Fruit fly (Drosophila melanogaster): Measurements from ENCODE around the gene comt.

The comt gene

DNA sequence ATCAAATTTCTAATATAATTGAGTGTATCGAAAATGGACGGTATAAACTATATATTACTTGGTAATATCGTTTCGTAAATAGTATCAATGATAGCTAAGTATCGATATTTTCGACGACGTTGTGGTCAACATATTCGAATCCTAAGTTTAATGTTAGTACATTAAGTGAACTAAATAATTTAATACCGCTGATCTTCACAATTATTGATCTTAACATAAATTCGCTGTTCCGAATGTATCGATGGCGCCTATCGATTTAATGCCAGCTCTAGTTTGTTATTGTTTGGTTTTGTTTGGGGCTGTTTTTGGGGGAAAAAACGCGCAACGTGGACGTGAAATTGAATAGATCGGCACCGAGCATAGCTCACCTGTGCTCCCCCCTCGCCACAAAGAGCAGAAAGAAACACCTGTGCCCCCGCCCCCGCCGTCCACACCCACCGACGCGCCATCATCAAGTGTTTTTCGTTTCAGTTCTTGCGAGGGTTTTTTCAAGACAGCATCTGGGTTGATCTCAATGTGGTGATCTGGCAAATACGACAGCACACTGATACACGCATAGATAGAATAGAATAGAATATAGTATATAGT, 27.0 kb downstream of the comt start:
- TF ChIP-seq CG34367 (tag; optimal IDR thresholded peaks at IDR 0.05) (no peak), Snoo (tag; optimal IDR thresholded peaks at IDR 0.05) (no peak), CG32121 (GFP tag; IDR thresholded peaks at IDR 0.05) (no peak), CG15710 (tag; optimal IDR thresholded peaks at IDR 0.05) (no peak), CG10348 (GFP tag; IDR thresholded peaks at IDR 0.05) (no peak), EcR (GFP tag; optimal IDR thresholded peaks at IDR 0.05) (no peak), gl (tag; optimal IDR thresholded peaks at IDR 0.05) (no peak), Pif1B (GFP tag; optimal IDR thresholded peaks at IDR 0.05) (no peak), CG8301 (tag; optimal IDR thresholded peaks at IDR 0.05) (no peak), CG4496 (GFP tag; IDR thresholded peaks at IDR 0.05) (no peak), CG9948 (tag; optimal IDR thresholded peaks at IDR 0.05) (no peak)

DNA sequence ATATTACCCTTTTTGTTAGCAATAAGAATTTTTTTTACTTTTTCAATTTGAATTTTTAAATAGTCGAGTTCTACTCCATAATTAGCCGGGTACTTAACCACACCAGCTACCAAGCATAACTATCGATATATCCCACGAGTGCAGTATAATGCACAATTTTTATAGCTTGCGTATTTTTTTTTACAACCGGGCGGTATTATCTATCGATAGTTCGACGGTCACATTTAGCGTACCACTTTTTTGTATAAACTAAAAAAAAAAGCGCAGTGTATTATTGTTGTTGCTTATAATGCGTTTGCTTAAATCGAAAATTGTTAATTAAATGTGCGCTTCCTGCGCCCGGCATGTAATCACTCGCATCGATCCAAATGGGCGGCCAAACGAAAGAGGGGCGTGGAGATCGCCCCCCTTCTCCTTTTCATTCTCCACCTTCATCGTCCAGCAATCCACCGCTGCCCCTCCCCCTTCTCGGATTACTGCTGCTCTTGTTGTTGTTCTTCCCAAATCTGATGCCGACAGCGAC, 29.1 kb downstream of the comt start, which contains the start of gene Remo:
Gene Remo, plus strand, starts transcription at position 198 of the 523 bp plus-strand sequence.
- TF ChIP-seq Pif1B (GFP tag; optimal IDR thresholded peaks at IDR 0.05) (no peak), CG8159 (tag; optimal IDR thresholded peaks at IDR 0.05) (no peak), EcR (GFP tag; optimal IDR thresholded peaks at IDR 0.05) (peak; percentile 66), CG15710 (tag; optimal IDR thresholded peaks at IDR 0.05) (no peak), fd96Ca (GFP tag; IDR thresholded peaks at IDR 0.05) (no peak)

DNA sequence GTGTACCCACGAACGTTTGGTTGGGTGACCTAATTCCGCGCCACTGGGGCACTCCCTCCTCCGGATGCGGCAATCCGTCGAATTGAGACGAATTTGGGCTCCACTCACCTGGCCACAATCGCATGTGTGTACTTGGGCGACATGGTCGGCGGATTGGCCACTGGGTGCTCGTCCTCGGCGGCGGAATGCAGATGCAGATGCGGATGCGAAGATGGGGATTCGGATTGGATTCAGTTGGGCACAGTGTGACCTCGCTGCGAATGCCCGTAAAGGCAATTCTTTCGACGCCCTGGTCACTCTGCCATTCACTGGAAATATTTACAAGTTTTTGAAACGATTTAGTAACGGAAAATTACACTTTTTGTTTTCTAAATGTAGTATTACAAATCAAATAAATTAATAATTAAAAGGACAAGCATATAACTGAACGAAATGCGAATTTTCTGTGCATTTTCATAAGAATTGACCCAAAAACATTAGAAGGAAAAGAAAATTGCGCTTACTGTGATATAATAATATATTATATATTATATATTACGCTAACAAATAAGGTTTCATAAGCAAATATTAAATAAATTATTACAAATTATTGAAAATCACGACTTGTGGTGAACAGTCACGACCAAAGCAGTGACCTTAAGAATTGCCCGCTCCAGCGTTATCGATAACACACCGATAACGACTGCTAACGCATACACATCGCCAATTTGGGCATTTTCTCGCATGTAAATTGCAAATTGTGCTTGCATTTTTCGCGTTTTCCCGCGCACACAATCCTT, 37.8 kb downstream of the comt start, which contains the start of gene CG1622:
Gene CG1622, plus strand, starts transcription at position 678 of the 779 bp plus-strand sequence.
- no peak for TF ChIP-seq Snoo (tag; optimal IDR thresholded peaks at IDR 0.05)
- peak; percentile 5 for TF ChIP-seq CG15710 (tag; optimal IDR thresholded peaks at IDR 0.05)
- TF ChIP-seq CG4496 (GFP tag; IDR thresholded peaks at IDR 0.05): peak; percentile 63; the same call in 2 of the 3 replicates
- TF ChIP-seq fd96Ca (GFP tag; IDR thresholded peaks at IDR 0.05): peak; percentile 45; the same call in 1 of the 3 replicates

DNA sequence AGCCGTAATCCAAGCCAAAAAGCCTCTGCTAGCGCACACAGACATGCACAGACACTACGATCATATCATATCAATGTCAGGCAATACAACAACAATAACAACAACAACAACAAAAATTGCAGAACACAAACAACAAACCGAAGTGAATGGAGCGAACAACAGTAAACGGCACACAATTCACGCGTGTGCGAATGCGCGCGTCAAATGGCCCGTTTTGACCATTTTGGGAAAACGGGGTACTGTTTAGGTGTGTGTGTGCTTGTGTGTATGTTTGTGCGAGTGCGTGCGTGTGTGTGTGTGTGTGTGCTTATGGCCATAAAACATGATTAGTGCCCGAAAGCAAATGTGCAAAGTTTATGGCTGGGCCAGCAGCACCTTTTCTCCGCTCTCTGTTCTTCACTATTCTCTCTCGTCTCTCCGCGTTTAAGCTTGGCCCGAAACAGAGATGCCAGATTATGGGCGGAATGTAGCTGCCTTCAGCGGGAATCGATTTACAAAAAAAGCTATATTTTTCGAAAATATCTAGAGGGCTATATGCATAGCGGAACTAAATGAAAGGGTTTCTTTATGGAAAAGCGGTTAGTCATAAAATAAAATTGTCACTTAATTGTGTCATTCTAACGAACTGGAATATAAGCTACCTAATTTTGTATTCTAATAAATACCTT, 42.1 kb downstream of the comt start:
- no peak for TF ChIP-seq CG32121 (GFP tag; IDR thresholded peaks at IDR 0.05)
- no peak for TF ChIP-seq CG8159 (tag; optimal IDR thresholded peaks at IDR 0.05)
- no peak for TF ChIP-seq Pif1A (GFP tag; optimal IDR thresholded peaks at IDR 0.05)
- TF ChIP-seq Snoo (tag; optimal IDR thresholded peaks at IDR 0.05): no peak
- no peak for TF ChIP-seq gl (tag; optimal IDR thresholded peaks at IDR 0.05)
- TF ChIP-seq Ets98B (GFP tag; IDR thresholded peaks at IDR 0.05): no peak
- TF ChIP-seq CG10348 (GFP tag; IDR thresholded peaks at IDR 0.05): no peak

DNA sequence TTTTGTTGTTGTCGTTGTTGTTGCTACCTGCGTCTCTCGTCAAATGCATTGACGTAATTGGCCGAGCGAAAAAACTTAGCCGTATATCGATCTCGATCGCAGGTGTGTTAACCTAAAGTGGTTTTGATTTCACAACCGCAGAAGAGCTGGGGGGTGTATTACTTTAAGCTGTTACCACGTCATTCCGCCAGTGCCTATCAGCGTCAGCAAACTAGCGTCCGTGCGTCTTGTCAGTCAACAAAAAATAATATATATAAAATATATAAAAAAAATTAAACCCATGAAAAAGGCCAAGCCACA, 43.4 kb downstream of the comt start, which contains the start of gene CG1764:
Gene CG1764, minus strand, starts transcription at position 101 of the 300 bp plus-strand sequence.
- no peak for TF ChIP-seq D1 (tag; optimal IDR thresholded peaks at IDR 0.05)
- TF ChIP-seq Pif1A (GFP tag; optimal IDR thresholded peaks at IDR 0.05): no peak
- no peak for TF ChIP-seq CG14655 (GFP tag; optimal IDR thresholded peaks at IDR 0.05)
- TF ChIP-seq CG8301 (tag; optimal IDR thresholded peaks at IDR 0.05): no peak
- TF ChIP-seq CG12605 (GFP tag; IDR thresholded peaks at IDR 0.05): no peak

DNA sequence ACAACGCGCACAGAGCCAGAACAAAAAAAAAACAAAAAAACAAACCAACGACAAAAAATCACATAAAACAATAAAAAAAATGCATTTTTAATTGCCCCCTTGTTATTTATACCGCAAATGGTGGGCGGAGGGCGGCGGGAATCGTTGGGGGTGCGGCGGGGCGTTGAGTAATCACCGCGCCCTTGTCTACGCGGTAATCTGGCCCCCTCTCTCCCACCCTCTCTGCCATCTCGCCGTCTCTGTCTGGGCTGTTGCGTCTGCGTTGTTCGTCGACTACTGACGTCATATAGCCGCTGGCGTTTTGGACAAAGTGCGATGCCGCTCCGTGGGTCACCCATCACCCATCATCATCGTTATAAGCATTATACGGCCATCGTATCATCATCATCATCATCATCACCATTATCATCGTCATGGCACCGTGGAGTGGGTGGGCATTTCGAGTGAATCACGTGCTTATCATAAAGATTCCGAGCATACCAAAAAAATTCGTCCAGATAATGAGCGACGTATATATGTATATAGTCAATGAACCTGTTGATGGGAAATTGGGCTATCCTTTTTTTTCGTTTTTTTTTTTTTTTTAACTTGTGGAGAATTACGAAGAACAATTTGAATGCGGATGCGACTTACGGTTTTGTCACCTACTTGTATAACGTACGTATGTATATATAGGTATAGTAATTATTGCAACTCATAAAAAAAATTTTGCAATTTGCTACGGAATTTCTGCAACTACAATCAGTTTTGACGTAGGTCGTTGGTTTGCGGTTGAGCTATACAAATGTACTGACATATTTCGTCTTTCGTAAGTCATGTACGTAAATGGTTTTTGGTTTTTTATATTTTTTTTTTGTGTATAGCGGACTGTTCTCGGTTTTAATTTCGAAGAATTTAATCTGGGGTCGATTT, 44.0 kb downstream of the comt start:
- TF ChIP-seq Snoo (tag; optimal IDR thresholded peaks at IDR 0.05): peak; percentile 53
- TF ChIP-seq fd96Ca (GFP tag; IDR thresholded peaks at IDR 0.05): peak; percentile 75
- TF ChIP-seq CG17806 (tag; optimal IDR thresholded peaks at IDR 0.05): peak; percentile 17
- no peak for TF ChIP-seq CG34367 (tag; optimal IDR thresholded peaks at IDR 0.05)
- peak; percentile 0 for TF ChIP-seq CG8301 (tag; optimal IDR thresholded peaks at IDR 0.05)
- peak; percentile 80 for TF ChIP-seq EcR (GFP tag; optimal IDR thresholded peaks at IDR 0.05)
- TF ChIP-seq CG13204 (GFP tag; optimal IDR thresholded peaks at IDR 0.05): peak; percentile 96
- peak; percentile 58 for TF ChIP-seq CG15710 (tag; optimal IDR thresholded peaks at IDR 0.05)
- peak; percentile 32; the same call in 1 of the 2 replicates for TF ChIP-seq Ets98B (GFP tag; IDR thresholded peaks at IDR 0.05)
- TF ChIP-seq CG8159 (tag; optimal IDR thresholded peaks at IDR 0.05): peak; percentile 36
- TF ChIP-seq Pif1A (GFP tag; optimal IDR thresholded peaks at IDR 0.05): no peak
- no peak for TF ChIP-seq Pif1B (GFP tag; optimal IDR thresholded peaks at IDR 0.05)
- peak; percentile 68 for TF ChIP-seq CG32121 (GFP tag; IDR thresholded peaks at IDR 0.05)
- no peak for TF ChIP-seq D1 (tag; optimal IDR thresholded peaks at IDR 0.05)
- no peak for TF ChIP-seq CG10348 (GFP tag; IDR thresholded peaks at IDR 0.05)
- peak; percentile 71 for TF ChIP-seq CG12605 (GFP tag; IDR thresholded peaks at IDR 0.05)
- TF ChIP-seq gl (tag; optimal IDR thresholded peaks at IDR 0.05): peak; percentile 82
- TF ChIP-seq CG14655 (GFP tag; optimal IDR thresholded peaks at IDR 0.05): peak; percentile 0
- peak; percentile 80 for TF ChIP-seq CG4496 (GFP tag; IDR thresholded peaks at IDR 0.05)
- peak; percentile 18 for TF ChIP-seq CG9948 (tag; optimal IDR thresholded peaks at IDR 0.05)
- TF ChIP-seq rn (GFP tag; IDR thresholded peaks at IDR 0.05): peak; percentile 10; the same call in 1 of the 2 replicates
